Fruit fly (Drosophila melanogaster) S2 (cell line): Measurements from ENCODE around the gene Mp.

ENCODE experiments used
- CG8478 ChIP-seq: fragments of >200 bp; optimal IDR thresholded peaks from 2 replicates; lab custom pipeline; 2018
- CTCF ChIP-seq, 2 experiments: fragments of >200 bp; optimal IDR thresholded peaks; 2 replicates each; lab custom pipeline; 2018

- TF ChIP-seq CG8478 (lab: Kevin White, UChicago): no peak
- TF ChIP-seq CTCF (optimal IDR thresholded peaks at IDR 0.05; lab: Kevin White, UChicago): no peak
Measured at dm6 chr3L:6963175-6963574, 35.5 kb upstream of the Mp start.
